Fruit fly (Drosophila melanogaster) whole organism, embryonic: ENCODE measurements around the gene CG13384.

Source experiments
- Ada2b ChIP-seq: fragments of 200-800 bp; sonication (Bioruptor generic); IDR thresholded peaks from 2 replicates; pipeline ENCODE4 v1.3.6; 2022; ENCODE audit warnings: missing biosample characterization, missing genetic modification characterization
- Aef1 ChIP-seq: fragments of 200-800 bp; sonication (Bioruptor generic); IDR thresholded peaks from 3 replicates; pipeline ENCODE4 v1.3.6; 2022; ENCODE audit warnings: missing biosample characterization, missing genetic modification characterization
- Atf3 ChIP-seq: fragments of 200-800 bp; sonication (Bioruptor generic); optimal IDR thresholded peaks from 3 replicates; lab custom pipeline; 2016; ENCODE audit warnings: missing biosample characterization, missing genetic modification characterization
- CG10147 ChIP-seq: fragments of 200-800 bp; sonication (Bioruptor generic); optimal IDR thresholded peaks from 2 replicates; lab custom pipeline; 2019; ENCODE audit warnings: missing biosample characterization, mild to moderate bottlenecking, missing genetic modification characterization, moderate library complexity
- CG10654 ChIP-seq: fragments of 200-800 bp; sonication (Bioruptor generic); optimal IDR thresholded peaks from 2 replicates; lab custom pipeline; 2016; ENCODE audit warnings: missing biosample characterization, missing genetic modification characterization
- CG11456 ChIP-seq: fragments of 200-800 bp; sonication (Bioruptor generic); IDR thresholded peaks from 3 replicates; pipeline ENCODE4 v1.3.6; 2022; ENCODE audit warnings: missing biosample characterization, missing genetic modification characterization
- CG11504 ChIP-seq: fragments of 200-800 bp; sonication (Bioruptor generic); optimal IDR thresholded peaks from 3 replicates; lab custom pipeline; 2019; ENCODE audit warnings: missing biosample characterization, mild to moderate bottlenecking, missing genetic modification characterization, moderate library complexity
- CG11696 ChIP-seq: fragments of 200-800 bp; sonication (Bioruptor generic); IDR thresholded peaks from 2 replicates; pipeline ENCODE4 v1.3.6; 2022; ENCODE audit warnings: missing biosample characterization, missing genetic modification characterization
- CG15479 ChIP-seq: fragments of 200-800 bp; sonication (Bioruptor generic); optimal IDR thresholded peaks from 3 replicates; lab custom pipeline; 2019; ENCODE audit warnings: missing biosample characterization, mild to moderate bottlenecking, missing genetic modification characterization, moderate library complexity
- CG1603 ChIP-seq: fragments of 200-800 bp; sonication (Bioruptor generic); optimal IDR thresholded peaks from 2 replicates; lab custom pipeline; 2019; ENCODE audit warnings: missing biosample characterization, mild to moderate bottlenecking, missing genetic modification characterization, moderate library complexity
- CG1647 ChIP-seq: fragments of 200-800 bp; sonication (Bioruptor generic); optimal IDR thresholded peaks from 3 replicates; lab custom pipeline; 2016; ENCODE audit warnings: missing biosample characterization, missing genetic modification characterization
- CG16813 ChIP-seq: fragments of 200-800 bp; sonication (Bioruptor generic); IDR thresholded peaks from 3 replicates; pipeline ENCODE4 v1.3.6; 2022; ENCODE audit warnings: missing biosample characterization, missing genetic modification characterization; ENCODE audit not compliant: partially characterized antibody
- CG17361 ChIP-seq: fragments of 200-800 bp; sonication (Bioruptor generic); IDR thresholded peaks from 3 replicates; pipeline ENCODE4 v1.3.6; 2022; ENCODE audit warnings: missing biosample characterization, missing genetic modification characterization
- CG2202 ChIP-seq: fragments of 200-800 bp; sonication (Bioruptor generic); optimal IDR thresholded peaks from 2 replicates; lab custom pipeline; 2018; ENCODE audit warnings: missing biosample characterization, mild to moderate bottlenecking, missing genetic modification characterization
- CG33557 ChIP-seq: fragments of 200-800 bp; sonication (Bioruptor generic); optimal IDR thresholded peaks from 2 replicates; lab custom pipeline; 2019; ENCODE audit warnings: missing biosample characterization, mild to moderate bottlenecking, missing genetic modification characterization, moderate library complexity
- CG34224 ChIP-seq: fragments of 200-800 bp; sonication (Bioruptor generic); IDR thresholded peaks from 3 replicates; pipeline ENCODE4 v1.3.6; 2022; ENCODE audit warnings: missing biosample characterization, missing genetic modification characterization; ENCODE audit not compliant: partially characterized antibody
- CG3838 ChIP-seq: fragments of 200-800 bp; sonication (Bioruptor generic); optimal IDR thresholded peaks from 3 replicates; lab custom pipeline; 2016; ENCODE audit warnings: missing biosample characterization, missing genetic modification characterization
- CG3995 ChIP-seq: fragments of 200-800 bp; sonication (Bioruptor generic); optimal IDR thresholded peaks from 3 replicates; lab custom pipeline; 2016; ENCODE audit warnings: missing biosample characterization, missing genetic modification characterization
- CG4282 ChIP-seq: fragments of 200-800 bp; sonication (Bioruptor generic); optimal IDR thresholded peaks from 2 replicates; lab custom pipeline; 2016; ENCODE audit warnings: missing biosample characterization, missing genetic modification characterization
- CG6654 ChIP-seq: fragments of 200-800 bp; sonication (Bioruptor generic); optimal IDR thresholded peaks from 2 replicates; lab custom pipeline; 2017; ENCODE audit warnings: missing biosample characterization, mild to moderate bottlenecking, missing genetic modification characterization
- CG6791 ChIP-seq: fragments of 200-800 bp; sonication (Bioruptor generic); IDR thresholded peaks from 3 replicates; pipeline ENCODE4 v1.3.6; 2022; ENCODE audit warnings: missing biosample characterization, missing genetic modification characterization; ENCODE audit not compliant: partially characterized antibody
- CG7786 ChIP-seq: fragments of 200-800 bp; sonication (Bioruptor generic); optimal IDR thresholded peaks from 2 replicates; lab custom pipeline; 2016; ENCODE audit warnings: missing biosample characterization, missing genetic modification characterization
- CG8359 ChIP-seq: fragments of 200-800 bp; sonication (Bioruptor generic); optimal IDR thresholded peaks from 2 replicates; lab custom pipeline; 2017; ENCODE audit warnings: missing biosample characterization, mild to moderate bottlenecking, missing genetic modification characterization, borderline replicate concordance
- CG8924 ChIP-seq: fragments of 200-800 bp; optimal IDR thresholded peaks from 3 replicates; lab custom pipeline; 2019; ENCODE audit warnings: missing biosample characterization, mild to moderate bottlenecking, missing genetic modification characterization, moderate library complexity
- D ChIP-seq, 2 experiments: fragments of 200-800 bp in 1 of 2; fragments of >200 bp in 1 of 2; sonication (Bioruptor generic) in 1 of 2; optimal IDR thresholded peaks; 2 replicates in 1 of 2; 3 replicates in 1 of 2; lab custom pipeline; 2017; ENCODE audit warnings: mild to moderate bottlenecking in 1 of 2, missing biosample characterization in 1 of 2, missing genetic modification characterization in 1 of 2, missing genetic modification reagents in 1 of 2
- D19B ChIP-seq: fragments of 200-800 bp; sonication (Bioruptor generic); optimal IDR thresholded peaks from 2 replicates; lab custom pipeline; 2017; ENCODE audit warnings: missing biosample characterization, mild to moderate bottlenecking, missing genetic modification characterization
- E2f1 ChIP-seq: fragments of 200-800 bp; sonication (Bioruptor generic); IDR thresholded peaks from 2 replicates; pipeline ENCODE4 v1.3.6; 2022; ENCODE audit warnings: missing biosample characterization, missing genetic modification characterization
- Ets65A ChIP-seq: fragments of 200-800 bp; sonication (Bioruptor generic); peaks from one replicate; lab custom pipeline; 2016; ENCODE audit warnings: missing biosample characterization, missing genetic modification characterization
- GATAe ChIP-seq: fragments of 200-800 bp; sonication (Bioruptor generic); conservative IDR thresholded peaks from 2 replicates; pipeline ENCODE4 v1.3.6; 2022; ENCODE audit warnings: missing biosample characterization, missing genetic modification characterization
- HLH4C ChIP-seq: fragments of 200-800 bp; sonication (Bioruptor generic); IDR thresholded peaks from 3 replicates; pipeline ENCODE4 v1.3.6; 2022; ENCODE audit warnings: missing biosample characterization, missing genetic modification characterization; ENCODE audit not compliant: partially characterized antibody
- Hmx ChIP-seq: fragments of 200-800 bp; sonication (Bioruptor generic); optimal IDR thresholded peaks from 2 replicates; lab custom pipeline; 2016; ENCODE audit warnings: missing biosample characterization, missing genetic modification characterization
- MTF-1 ChIP-seq: fragments of 200-800 bp; sonication (Bioruptor generic); optimal IDR thresholded peaks from 2 replicates; lab custom pipeline; 2018; ENCODE audit warnings: missing biosample characterization, mild to moderate bottlenecking, missing genetic modification characterization, borderline replicate concordance
- Neu2 ChIP-seq: fragments of 200-800 bp; sonication (Bioruptor generic); optimal IDR thresholded peaks from 3 replicates; lab custom pipeline; 2016; ENCODE audit warnings: missing biosample characterization, missing genetic modification characterization, borderline replicate concordance
- Nf-YA ChIP-seq: fragments of 200-800 bp; sonication (Bioruptor generic); IDR thresholded peaks from 2 replicates; pipeline ENCODE4 v1.3.6; 2022; ENCODE audit warnings: missing biosample characterization, missing genetic modification characterization
- Oaz ChIP-seq: fragments of 200-800 bp; sonication (Bioruptor generic); IDR thresholded peaks from 2 replicates; pipeline ENCODE4 v1.3.6; 2022; ENCODE audit warnings: missing biosample characterization, missing genetic modification characterization
- cad ChIP-seq: fragments of >200 bp; optimal IDR thresholded peaks from 2 replicates; lab custom pipeline; 2017; ENCODE audit warnings: missing biosample characterization, missing genetic modification characterization
- crc ChIP-seq: fragments of 200-800 bp; sonication (Bioruptor generic); optimal IDR thresholded peaks from 2 replicates; lab custom pipeline; 2016; ENCODE audit warnings: missing biosample characterization, missing genetic modification characterization
- dati ChIP-seq: fragments of 200-800 bp; sonication (Bioruptor generic); IDR thresholded peaks from 2 replicates; pipeline ENCODE4 v1.3.6; 2022; ENCODE audit warnings: missing biosample characterization, missing genetic modification characterization
- fd102C ChIP-seq: fragments of 200-800 bp; sonication (Bioruptor generic); optimal IDR thresholded peaks from 2 replicates; lab custom pipeline; 2018; ENCODE audit warnings: missing biosample characterization, mild to moderate bottlenecking, missing genetic modification characterization, moderate library complexity
- hbn ChIP-seq: fragments of 200-800 bp; sonication (Bioruptor generic); IDR thresholded peaks from 2 replicates; pipeline ENCODE4 v1.3.6; 2022; ENCODE audit warnings: missing biosample characterization, missing genetic modification characterization; ENCODE audit not compliant: partially characterized antibody
- hkb ChIP-seq, 2 experiments: fragments of 200-800 bp in 1 of 2; fragments of >200 bp in 1 of 2; sonication (Bioruptor generic) in 1 of 2; IDR thresholded peaks in 1 of 2; optimal IDR thresholded peaks in 1 of 2; 2 replicates each; pipeline versions ENCODE4 v1.3.6 to Lab custom; 2017 to 2022; ENCODE audit warnings: missing biosample characterization in 1 of 2, missing genetic modification characterization in 1 of 2
- ind ChIP-seq: fragments of 200-800 bp; sonication (Bioruptor generic); optimal IDR thresholded peaks from 3 replicates; lab custom pipeline; 2016; ENCODE audit warnings: missing biosample characterization, missing genetic modification characterization
- jumu ChIP-seq: fragments of 200-800 bp; sonication (Bioruptor generic); optimal IDR thresholded peaks from 3 replicates; lab custom pipeline; 2016; ENCODE audit warnings: missing biosample characterization, missing genetic modification characterization
- pfk ChIP-seq: fragments of 200-800 bp; sonication (Bioruptor generic); optimal IDR thresholded peaks from 2 replicates; lab custom pipeline; 2018; ENCODE audit warnings: missing biosample characterization, mild to moderate bottlenecking, missing genetic modification characterization, moderate library complexity
- stwl ChIP-seq: fragments of 200-800 bp; sonication (Bioruptor generic); optimal IDR thresholded peaks from 3 replicates; lab custom pipeline; 2018; ENCODE audit warnings: missing biosample characterization, mild to moderate bottlenecking, missing genetic modification characterization, moderate library complexity
- tap ChIP-seq: fragments of 200-800 bp; optimal IDR thresholded peaks from 3 replicates; lab custom pipeline; 2019; ENCODE audit warnings: missing biosample characterization, mild to moderate bottlenecking, missing genetic modification characterization, moderate library complexity
- usp ChIP-seq: fragments of >200 bp; optimal IDR thresholded peaks from 2 replicates; lab custom pipeline; 2017; ENCODE audit warnings: missing biosample characterization, missing genetic modification characterization
- vnd ChIP-seq: fragments of 200-800 bp; sonication (Bioruptor generic); IDR thresholded peaks from 3 replicates; pipeline ENCODE4 v1.3.6; 2022; ENCODE audit warnings: missing biosample characterization, missing genetic modification characterization; ENCODE audit not compliant: partially characterized antibody
- wek ChIP-seq: fragments of 200-800 bp; sonication (Bioruptor generic); optimal IDR thresholded peaks from 3 replicates; lab custom pipeline; 2018; ENCODE audit warnings: missing biosample characterization, mild to moderate bottlenecking, missing genetic modification characterization, moderate library complexity
- yki ChIP-seq: fragments of >200 bp; optimal IDR thresholded peaks from 3 replicates; lab custom pipeline; 2018
- z ChIP-seq: fragments of 200-800 bp; sonication (Bioruptor generic); IDR thresholded peaks from 3 replicates; pipeline ENCODE4 v1.3.6; 2022; ENCODE audit warnings: missing biosample characterization, missing genetic modification characterization

Gene CG13384

DNA sequence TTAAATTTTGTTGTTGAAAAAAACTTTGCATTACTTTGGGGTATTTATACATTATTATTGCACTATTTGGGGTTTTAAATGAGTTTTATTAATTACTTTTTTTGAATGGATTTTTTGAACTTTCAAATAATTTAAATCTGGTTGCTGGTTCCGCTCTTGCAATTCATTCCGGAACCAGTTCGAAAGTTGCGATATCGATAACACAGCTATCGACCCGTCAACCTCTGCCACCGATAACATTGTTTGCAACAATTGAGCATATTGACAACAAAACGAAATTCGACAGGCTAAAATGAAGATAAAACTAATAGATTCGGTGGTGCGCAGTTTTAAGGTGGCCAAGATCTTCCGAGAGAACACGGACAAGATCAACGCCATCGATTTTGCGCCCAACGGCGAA, 10.0 kb upstream of the CG13384 start, which contains the start of gene Wdr82 (continued):
- TF ChIP-seq Hmx (GFP tag; lab: Kevin White, UChicago) (no peak), yki (lab: Kevin White, UChicago) (no peak), CG3995 (no peak), Aef1 (GFP tag; lab: Robert Waterston, UW) (no peak), CG3838 (GFP tag; lab: Kevin White, UChicago) (no peak), HLH4C (GFP tag; lab: Robert Waterston, UW) (peak; percentile 84), D19B (GFP tag; lab: Kevin White, UChicago) (no peak), Neu2 (GFP tag; lab: Kevin White, UChicago) (no peak), pfk (GFP tag; lab: Kevin White, UChicago) (no peak), CG34224 (peak; percentile 93), GATAe (GFP tag; lab: Robert Waterston, UW) (no peak), jumu (GFP tag; lab: Kevin White, UChicago) (no peak), crc (no peak), CG8359 (no peak), stwl (tag; lab: Kevin White, UChicago) (peak; percentile 86), usp (no peak), vnd (GFP tag; lab: Robert Waterston, UW) (peak; percentile 65), E2f1 (GFP tag; lab: Robert Waterston, UW) (no peak), wek (GFP tag; lab: Kevin White, UChicago) (no peak), ind (GFP tag; lab: Kevin White, UChicago) (no peak), fd102C (no peak), Ada2b (GFP tag; lab: Robert Waterston, UW) (no peak), CG15479 (GFP tag; lab: Kevin White, UChicago) (no peak), Nf-YA (GFP tag; lab: Robert Waterston, UW) (no peak), z (GFP tag; lab: Robert Waterston, UW) (no peak), Oaz (GFP tag; lab: Robert Waterston, UW) (no peak), CG33557 (GFP tag; lab: Kevin White, UChicago) (no peak), hkb (optimal IDR thresholded peaks at IDR 0.05; lab: Kevin White, UChicago) (no peak), hkb (GFP tag; IDR thresholded peaks at IDR 0.05; lab: Robert Waterston, UW) (no peak), CG11456 (GFP tag; lab: Robert Waterston, UW) (no peak), CG17361 (no peak), CG1647 (GFP tag; lab: Kevin White, UChicago) (no peak), cad (GFP tag; lab: Kevin White, UChicago) (no peak)

DNA sequence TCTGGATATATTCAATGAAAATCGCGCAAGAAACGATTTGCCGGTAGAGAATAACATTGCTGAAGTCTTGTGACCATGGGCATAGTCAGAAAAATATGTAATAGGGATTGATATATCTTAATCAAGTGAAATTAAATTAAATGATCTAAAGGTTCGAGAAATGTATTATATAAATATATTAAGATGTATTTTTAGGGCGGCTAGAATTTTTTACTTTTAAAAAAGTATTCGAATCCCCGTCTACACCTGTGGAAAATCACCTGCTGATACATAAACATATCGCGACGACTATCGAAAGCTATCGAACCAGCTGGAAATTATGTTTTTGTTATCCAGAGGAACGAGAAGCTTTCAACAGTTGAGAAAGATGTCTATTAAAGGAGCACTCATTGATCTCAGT, 7.5 kb upstream of the CG13384 start, which contains the start of the genes CG13390 and CG17294:
Gene CG13390, minus strand, starts transcription at position 81 of the 400 bp plus-strand sequence.
Gene CG17294, plus strand, starts transcription at position 319 of the 400 bp plus-strand sequence.
- peak; percentile 97 for TF ChIP-seq Ets65A
- TF ChIP-seq CG17361 = peak; percentile 100
- TF ChIP-seq CG16813 = peak; percentile 68
- peak; percentile 64 for TF ChIP-seq CG6791 (GFP tag; lab: Robert Waterston, UW)
- peak; percentile 93 for TF ChIP-seq CG6654 (GFP tag; lab: Kevin White, UChicago)
- TF ChIP-seq CG2202 = peak; percentile 99
- TF ChIP-seq Atf3 = peak; percentile 92
- TF ChIP-seq CG10654 (GFP tag; lab: Kevin White, UChicago) = peak; percentile 99
- peak; percentile 96 for TF ChIP-seq CG1603
- peak; percentile 97 for TF ChIP-seq D19B (GFP tag; lab: Kevin White, UChicago)
- peak; percentile 98 for TF ChIP-seq CG11696 (GFP tag; lab: Robert Waterston, UW)
- peak; percentile 99 for TF ChIP-seq CG10147 (GFP tag; lab: Kevin White, UChicago)
- TF ChIP-seq hbn (GFP tag; lab: Robert Waterston, UW) = peak; percentile 70; the same call in 1 of the 2 replicates
- peak; percentile 98 for TF ChIP-seq dati (GFP tag; lab: Robert Waterston, UW)
- TF ChIP-seq CG4282 = peak; percentile 81
- TF ChIP-seq tap (tag; lab: Kevin White, UChicago) = peak; percentile 100
- TF ChIP-seq CG11504 = peak; percentile 98
- no peak for TF ChIP-seq D (optimal IDR thresholded peaks at IDR 0.05; lab: Kevin White, UChicago)
- peak; percentile 99 for TF ChIP-seq D (GFP tag; optimal IDR thresholded peaks at IDR 0.05; lab: Kevin White, UChicago)
- peak; percentile 100 for TF ChIP-seq CG8924
- peak; percentile 99 for TF ChIP-seq MTF-1 (GFP tag; lab: Kevin White, UChicago)
- peak; percentile 91 for TF ChIP-seq CG7786 (GFP tag; lab: Kevin White, UChicago)
